Worm (Caenorhabditis elegans): ENCODE measurements around the gene srlf-16.

The srlf-16 gene

ce11 chrV:8132926-8133325, 28.4 kb downstream of the srlf-16 start, which contains the start of gene D1014.4:
Gene D1014.4 (plus strand): TSS chrV:8133226.
- no peak for TF ChIP-seq flt-1 (GFP tag; IDR thresholded peaks at IDR 0.05)

ce11 chrV:8143605-8144004, 39.0 kb downstream of the srlf-16 start, which contains the start of gene D1014.2:
Gene D1014.2 (plus strand): TSS chrV:8143905.
- no peak for TF ChIP-seq cog-1 (tag; optimal IDR thresholded peaks at IDR 0.05)
- TF ChIP-seq flt-1 (GFP tag; IDR thresholded peaks at IDR 0.05), result no peak
- no peak for TF ChIP-seq klf-2 (GFP tag; conservative IDR thresholded peaks at IDR 0.05)
- no peak for TF ChIP-seq ztf-29 (GFP tag; IDR thresholded peaks at IDR 0.05)
- TF ChIP-seq ztf-23 (GFP tag; IDR thresholded peaks at IDR 0.05), result no peak
- TF ChIP-seq med-1 (GFP tag; optimal IDR thresholded peaks at IDR 0.05; ENCODE audit: insufficient read depth), result no peak
- no peak for TF ChIP-seq T22C8.4 (GFP tag; IDR thresholded peaks at IDR 0.05)
- no peak for TF ChIP-seq ref-1 (GFP tag; conservative IDR thresholded peaks at IDR 0.05)
- TF ChIP-seq tab-1 (GFP tag; IDR thresholded peaks at IDR 0.05), result no peak

ce11 chrV:8144515-8144914, 39.9 kb downstream of the srlf-16 start:
- no peak for TF ChIP-seq tab-1 (GFP tag; IDR thresholded peaks at IDR 0.05)

DNA sequence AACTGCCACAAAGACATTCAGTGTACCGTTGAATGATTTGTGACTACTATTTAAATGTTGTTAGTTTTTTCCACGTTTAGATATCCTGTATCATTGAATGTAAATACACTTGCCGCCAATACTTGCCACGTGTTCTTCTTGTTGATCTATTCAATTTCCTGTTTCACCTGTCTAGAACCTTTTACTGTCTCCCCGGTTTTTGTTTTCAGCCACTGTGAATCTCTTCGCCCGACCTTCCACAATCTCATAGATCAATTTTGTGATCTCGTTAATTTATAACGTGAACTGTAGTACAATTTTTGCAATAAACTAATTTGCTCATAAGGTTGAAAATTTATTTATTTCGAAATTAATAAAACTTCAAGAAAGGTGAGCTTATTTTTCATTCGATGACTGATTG, 40.8 kb downstream of the srlf-16 start, which contains the start of gene D1014.13:
Gene D1014.13 (plus strand): TSS at position 301 of the 400 bp plus-strand sequence.
- TF ChIP-seq flt-1 (GFP tag; IDR thresholded peaks at IDR 0.05) (no peak), T22C8.4 (GFP tag; IDR thresholded peaks at IDR 0.05) (no peak), ref-1 (GFP tag; conservative IDR thresholded peaks at IDR 0.05) (no peak), ztf-23 (GFP tag; IDR thresholded peaks at IDR 0.05) (no peak), med-1 (GFP tag; optimal IDR thresholded peaks at IDR 0.05; ENCODE audit: insufficient read depth) (no peak), ztf-29 (GFP tag; IDR thresholded peaks at IDR 0.05) (no peak), tab-1 (GFP tag; IDR thresholded peaks at IDR 0.05) (no peak)
